Fruit fly (Drosophila melanogaster): ENCODE results near the gene CG34155.

- TF ChIP-seq CG10565 (GFP tag; optimal IDR thresholded peaks at IDR 0.05) (no peak), chif (GFP tag; optimal IDR thresholded peaks at IDR 0.05) (no peak)
Observed at dm6 chr3R:30514255-30514827, 45.7 kb downstream of the CG34155 start, which contains the start of the genes CG31524 and CG9698.

All from whole organism, embryonic.